Fruit fly (Drosophila melanogaster) whole organism, pupa: Measurements from ENCODE around the gene CG13449.

Source experiments
- CG10348 ChIP-seq: fragments of 200-800 bp; sonication (Bioruptor generic); IDR thresholded peaks from 2 replicates; pipeline ENCODE4 v1.3.6; 2022; ENCODE audit warnings: missing biosample characterization, missing genetic modification characterization
- CG12605 ChIP-seq: fragments of 200-800 bp; sonication (Bioruptor generic); IDR thresholded peaks from 2 replicates; pipeline ENCODE4 v1.3.6; 2022; ENCODE audit warnings: missing biosample characterization, missing genetic modification characterization
- CG13204 ChIP-seq: fragments of 200-800 bp; sonication (Bioruptor generic); optimal IDR thresholded peaks from 2 replicates; lab custom pipeline; 2018; ENCODE audit warnings: missing biosample characterization, mild to moderate bottlenecking, missing genetic modification characterization, moderate library complexity
- CG14655 ChIP-seq: fragments of 200-800 bp; sonication (Bioruptor generic); optimal IDR thresholded peaks from 3 replicates; lab custom pipeline; 2017; ENCODE audit warnings: mild to moderate bottlenecking, missing biosample characterization, missing genetic modification reagents, missing genetic modification characterization
- CG15710 ChIP-seq: fragments of 200-800 bp; sonication (Bioruptor generic); optimal IDR thresholded peaks from 2 replicates; lab custom pipeline; 2018; ENCODE audit warnings: missing biosample characterization, mild to moderate bottlenecking, missing genetic modification characterization, moderate library complexity
- CG17806 ChIP-seq: fragments of 200-800 bp; sonication (Bioruptor generic); optimal IDR thresholded peaks from 2 replicates; lab custom pipeline; 2018; ENCODE audit warnings: missing biosample characterization, mild to moderate bottlenecking, missing genetic modification characterization, moderate library complexity
- CG32121 ChIP-seq: fragments of 200-800 bp; sonication (Bioruptor generic); IDR thresholded peaks from 2 replicates; pipeline ENCODE4 v1.3.6; 2022; ENCODE audit warnings: missing biosample characterization, missing genetic modification characterization
- CG34367 ChIP-seq: fragments of 200-800 bp; sonication (Bioruptor generic); optimal IDR thresholded peaks from 2 replicates; lab custom pipeline; 2018; ENCODE audit warnings: missing biosample characterization, mild to moderate bottlenecking, missing genetic modification characterization
- CG4496 ChIP-seq: fragments of 200-800 bp; sonication (Bioruptor generic); IDR thresholded peaks from 3 replicates; pipeline ENCODE4 v1.3.6; 2022; ENCODE audit warnings: missing biosample characterization, missing genetic modification characterization
- CG8159 ChIP-seq: fragments of 200-800 bp; sonication (Bioruptor generic); optimal IDR thresholded peaks from 3 replicates; lab custom pipeline; 2018; ENCODE audit warnings: missing biosample characterization, mild to moderate bottlenecking, missing genetic modification characterization, moderate library complexity
- CG8301 ChIP-seq: fragments of 200-800 bp; sonication (Bioruptor generic); optimal IDR thresholded peaks from 2 replicates; lab custom pipeline; 2018; ENCODE audit warnings: missing biosample characterization, mild to moderate bottlenecking, missing genetic modification characterization
- CG9948 ChIP-seq: fragments of 200-800 bp; sonication (Bioruptor generic); optimal IDR thresholded peaks from 2 replicates; lab custom pipeline; 2018; ENCODE audit warnings: missing biosample characterization, mild to moderate bottlenecking, missing genetic modification characterization, moderate library complexity
- D1 ChIP-seq: fragments of 200-800 bp; sonication (Bioruptor generic); optimal IDR thresholded peaks from 2 replicates; lab custom pipeline; 2018; ENCODE audit warnings: missing biosample characterization, mild to moderate bottlenecking, missing genetic modification characterization, moderate library complexity
- EcR ChIP-seq: fragments of 200-800 bp; sonication (Bioruptor generic); optimal IDR thresholded peaks from 3 replicates; lab custom pipeline; 2019; ENCODE audit warnings: missing biosample characterization, missing genetic modification characterization, mild to moderate bottlenecking, moderate library complexity, missing genetic modification reagents
- Ets98B ChIP-seq: fragments of 200-800 bp; sonication (Bioruptor generic); IDR thresholded peaks from 2 replicates; pipeline ENCODE4 v1.3.6; 2022; ENCODE audit warnings: missing biosample characterization, missing genetic modification characterization
- Pif1A ChIP-seq: fragments of 200-800 bp; sonication (Bioruptor generic); optimal IDR thresholded peaks from 3 replicates; lab custom pipeline; 2016; ENCODE audit warnings: missing biosample characterization, missing genetic modification characterization
- Pif1B ChIP-seq: fragments of 200-800 bp; sonication (Bioruptor generic); optimal IDR thresholded peaks from 3 replicates; lab custom pipeline; 2016; ENCODE audit warnings: missing biosample characterization, missing genetic modification characterization
- Snoo ChIP-seq: fragments of 200-800 bp; sonication (Bioruptor generic); optimal IDR thresholded peaks from 3 replicates; lab custom pipeline; 2017; ENCODE audit warnings: missing biosample characterization, mild to moderate bottlenecking, missing genetic modification characterization, inconsistent platforms
- fd96Ca ChIP-seq: fragments of 200-800 bp; sonication (Bioruptor generic); IDR thresholded peaks from 3 replicates; pipeline ENCODE4 v1.3.6; 2022; ENCODE audit warnings: missing biosample characterization, missing genetic modification characterization
- gl ChIP-seq: fragments of 200-800 bp; sonication (Bioruptor generic); optimal IDR thresholded peaks from 2 replicates; lab custom pipeline; 2018; ENCODE audit warnings: missing biosample characterization, mild to moderate bottlenecking, missing genetic modification characterization
- rn ChIP-seq: fragments of 200-800 bp; sonication (Bioruptor generic); IDR thresholded peaks from 2 replicates; pipeline ENCODE4 v1.3.6; 2022; ENCODE audit warnings: missing biosample characterization, missing genetic modification characterization

Gene CG13449

dm6 chr3L:15619626-15620247 is 7.1 kb upstream of the CG13449 start, which contains the start of gene Phs:
Gene Phs (plus strand): TSS chr3L:15619901.
- TF ChIP-seq Ets98B (peak; percentile 76), CG32121 (GFP tag; lab: Robert Waterston, UW) (peak; percentile 73), CG9948 (tag; lab: Kevin White, UChicago) (no peak), CG12605 (GFP tag; lab: Robert Waterston, UW) (no peak), CG8159 (tag; lab: Kevin White, UChicago) (peak; percentile 52), D1 (tag; lab: Kevin White, UChicago) (peak; percentile 9), EcR (GFP tag; lab: Kevin White, UChicago) (peak; percentile 64), CG34367 (tag; lab: Kevin White, UChicago) (peak; percentile 44), CG14655 (GFP tag; lab: Kevin White, UChicago) (no peak), CG13204 (GFP tag; lab: Kevin White, UChicago) (peak; percentile 38), CG10348 (GFP tag; lab: Robert Waterston, UW) (no peak), rn (GFP tag; lab: Robert Waterston, UW) (no peak), gl (tag; lab: Kevin White, UChicago) (peak; percentile 2), Snoo (tag; lab: Kevin White, UChicago) (peak; percentile 73), CG15710 (peak; percentile 46), CG4496 (GFP tag; lab: Robert Waterston, UW) (peak; percentile 82), Pif1B (GFP tag; lab: Kevin White, UChicago) (peak; percentile 63), Pif1A (GFP tag; lab: Kevin White, UChicago) (no peak), CG17806 (tag; lab: Kevin White, UChicago) (peak; percentile 27), fd96Ca (GFP tag; lab: Robert Waterston, UW) (peak; percentile 81), CG8301 (tag; lab: Kevin White, UChicago) (no peak)
- TF ChIP-seq, all 21 proteins: peak for 14

dm6 chr3L:15616900-15617299 is 4.3 kb upstream of the CG13449 start:
- TF ChIP-seq CG34367 (tag; lab: Kevin White, UChicago) (no peak), gl (tag; lab: Kevin White, UChicago) (no peak), CG4496 (GFP tag; lab: Robert Waterston, UW) (no peak), Pif1B (GFP tag; lab: Kevin White, UChicago) (no peak)

dm6 chr3L:15616490-15616889 is 3.9 kb upstream of the CG13449 start:
- no peak for TF ChIP-seq CG10348 (GFP tag; lab: Robert Waterston, UW)
- no peak for TF ChIP-seq CG12605 (GFP tag; lab: Robert Waterston, UW)
- TF ChIP-seq CG14655 (GFP tag; lab: Kevin White, UChicago), result no peak
- TF ChIP-seq EcR (GFP tag; lab: Kevin White, UChicago), result no peak
- no peak for TF ChIP-seq D1 (tag; lab: Kevin White, UChicago)
- no peak for TF ChIP-seq CG17806 (tag; lab: Kevin White, UChicago)
- TF ChIP-seq Snoo (tag; lab: Kevin White, UChicago), result no peak
- TF ChIP-seq CG32121 (GFP tag; lab: Robert Waterston, UW), result no peak
- no peak for TF ChIP-seq CG8301 (tag; lab: Kevin White, UChicago)
- no peak for TF ChIP-seq CG13204 (GFP tag; lab: Kevin White, UChicago)
- no peak for TF ChIP-seq fd96Ca (GFP tag; lab: Robert Waterston, UW)
- no peak for TF ChIP-seq Pif1B (GFP tag; lab: Kevin White, UChicago)
- no peak for TF ChIP-seq CG15710
- no peak for TF ChIP-seq CG4496 (GFP tag; lab: Robert Waterston, UW)
- no peak for TF ChIP-seq gl (tag; lab: Kevin White, UChicago)

dm6 chr3L:15610109-15610508 is 2.5 kb downstream of the CG13449 start, which contains the start of gene CG7650:
Gene CG7650 (minus strand): TSS chr3L:15610386.
- TF ChIP-seq CG8301 (tag; lab: Kevin White, UChicago) (no peak), Ets98B (no peak), gl (tag; lab: Kevin White, UChicago) (no peak), D1 (tag; lab: Kevin White, UChicago) (no peak), CG8159 (tag; lab: Kevin White, UChicago) (no peak), Snoo (tag; lab: Kevin White, UChicago) (no peak), CG10348 (GFP tag; lab: Robert Waterston, UW) (no peak), CG9948 (tag; lab: Kevin White, UChicago) (no peak), Pif1A (GFP tag; lab: Kevin White, UChicago) (no peak), CG4496 (GFP tag; lab: Robert Waterston, UW) (no peak), CG32121 (GFP tag; lab: Robert Waterston, UW) (no peak), CG34367 (tag; lab: Kevin White, UChicago) (no peak)

dm6 chr3L:15604979-15605378 is 7.6 kb downstream of the CG13449 start:
- no peak for TF ChIP-seq CG12605 (GFP tag; lab: Robert Waterston, UW)
- no peak for TF ChIP-seq CG32121 (GFP tag; lab: Robert Waterston, UW)
- no peak for TF ChIP-seq EcR (GFP tag; lab: Kevin White, UChicago)
- no peak for TF ChIP-seq CG34367 (tag; lab: Kevin White, UChicago)
- TF ChIP-seq CG17806 (tag; lab: Kevin White, UChicago), result no peak
- no peak for TF ChIP-seq CG8301 (tag; lab: Kevin White, UChicago)
- no peak for TF ChIP-seq CG13204 (GFP tag; lab: Kevin White, UChicago)
- no peak for TF ChIP-seq Ets98B
- TF ChIP-seq CG14655 (GFP tag; lab: Kevin White, UChicago), result no peak
- TF ChIP-seq D1 (tag; lab: Kevin White, UChicago), result no peak
- no peak for TF ChIP-seq CG8159 (tag; lab: Kevin White, UChicago)
- TF ChIP-seq fd96Ca (GFP tag; lab: Robert Waterston, UW), result no peak
- no peak for TF ChIP-seq CG15710
- no peak for TF ChIP-seq CG9948 (tag; lab: Kevin White, UChicago)
- TF ChIP-seq Pif1B (GFP tag; lab: Kevin White, UChicago), result no peak
- no peak for TF ChIP-seq gl (tag; lab: Kevin White, UChicago)
- no peak for TF ChIP-seq rn (GFP tag; lab: Robert Waterston, UW)
- no peak for TF ChIP-seq CG4496 (GFP tag; lab: Robert Waterston, UW)
- no peak for TF ChIP-seq Snoo (tag; lab: Kevin White, UChicago)
- no peak for TF ChIP-seq CG10348 (GFP tag; lab: Robert Waterston, UW)
